Fruit fly (Drosophila melanogaster): ENCODE measurements around the gene CG15046.

- TF ChIP-seq Gug (GFP tag; IDR thresholded peaks at IDR 0.05) (no peak), CG11294 (GFP tag; IDR thresholded peaks at IDR 0.05) (no peak), Blimp-1 (GFP tag; optimal IDR thresholded peaks at IDR 0.05) (no peak), OdsH (GFP tag; optimal IDR thresholded peaks at IDR 0.05) (no peak)
These were observed 33.1 kb upstream of the CG15046 start, which contains the start of gene CG6481 for dm6 chrX:18522395-18523104.
